Worm (Caenorhabditis elegans): ENCODE results near the gene pmt-2.
A peak's percentile ranks its signal among the peaks of the same experiment; 100 is the strongest.

Gene pmt-2

ce11 chrV:4649649-4650384 lies 21.4 kb downstream of the pmt-2 start:
- no peak for TF ChIP-seq C34F6.9 (tag; optimal IDR thresholded peaks at IDR 0.05)

- no peak for TF ChIP-seq nhr-6 (tag; optimal IDR thresholded peaks at IDR 0.05)
- peak; percentile 44 for TF ChIP-seq nhr-25 (tag; optimal IDR thresholded peaks at IDR 0.05)
- TF ChIP-seq mdl-1 (tag; optimal IDR thresholded peaks at IDR 0.05) = no peak
- peak; percentile 18 for TF ChIP-seq gmeb-1 (tag; optimal IDR thresholded peaks at IDR 0.05)
- peak; percentile 77 for TF ChIP-seq blmp-1 (tag; optimal IDR thresholded peaks at IDR 0.05; ENCODE audit: insufficient read depth)
- no peak for TF ChIP-seq nhr-10 (tag; optimal IDR thresholded peaks at IDR 0.05)
- no peak for TF ChIP-seq ama-1 (optimal IDR thresholded peaks at IDR 0.05)
- TF ChIP-seq ztf-1 (GFP tag; conservative IDR thresholded peaks at IDR 0.05) = no peak
- TF ChIP-seq fos-1 (tag; optimal IDR thresholded peaks at IDR 0.05) = peak; percentile 23
- peak; percentile 23 for TF ChIP-seq nhr-21 (tag; optimal IDR thresholded peaks at IDR 0.05)
- no peak for TF ChIP-seq ztf-11 (tag; optimal IDR thresholded peaks at IDR 0.05)
- peak; percentile 7 for TF ChIP-seq peb-1 (tag; optimal IDR thresholded peaks at IDR 0.05)
Measured at ce11 chrV:4651480-4651879, 23.1 kb downstream of the pmt-2 start.

- TF ChIP-seq R02D3.7 (tag; optimal IDR thresholded peaks at IDR 0.05) (no peak), ama-1 (optimal IDR thresholded peaks at IDR 0.05) (no peak), lin-13 (GFP tag; optimal IDR thresholded peaks at IDR 0.05) (no peak), Y55F3AM.14 (GFP tag; optimal IDR thresholded peaks at IDR 0.05) (peak; percentile 50)
Measured at ce11 chrV:4653093-4653492, 24.7 kb downstream of the pmt-2 start.

- no peak for TF ChIP-seq nhr-10 (tag; optimal IDR thresholded peaks at IDR 0.05)
- TF ChIP-seq Y55F3AM.14 (GFP tag; optimal IDR thresholded peaks at IDR 0.05) = no peak
- no peak for TF ChIP-seq lin-11 (tag; optimal IDR thresholded peaks at IDR 0.05)
- TF ChIP-seq C34F6.9 (tag; optimal IDR thresholded peaks at IDR 0.05) = no peak
- TF ChIP-seq dmd-4 (tag; optimal IDR thresholded peaks at IDR 0.05) = no peak
- TF ChIP-seq R02D3.7 (tag; optimal IDR thresholded peaks at IDR 0.05) = no peak
- no peak for TF ChIP-seq ceh-82 (tag; optimal IDR thresholded peaks at IDR 0.05)
- TF ChIP-seq ceh-16 (tag; optimal IDR thresholded peaks at IDR 0.05) = no peak
- TF ChIP-seq unc-62 (GFP tag; optimal IDR thresholded peaks at IDR 0.05) = no peak
- TF ChIP-seq elt-1 (tag; optimal IDR thresholded peaks at IDR 0.05) = no peak
- no peak for TF ChIP-seq nhr-11 (tag; optimal IDR thresholded peaks at IDR 0.05)
- TF ChIP-seq snpc-4 (tag; optimal IDR thresholded peaks at IDR 0.05) = no peak
- TF ChIP-seq sem-4 (tag; optimal IDR thresholded peaks at IDR 0.05) = no peak
- TF ChIP-seq mab-5 (tag; optimal IDR thresholded peaks at IDR 0.05) = no peak
- no peak for TF ChIP-seq nhr-21 (tag; optimal IDR thresholded peaks at IDR 0.05)
- TF ChIP-seq blmp-1 (tag; optimal IDR thresholded peaks at IDR 0.05; ENCODE audit: insufficient read depth) = no peak
- TF ChIP-seq sma-3 (GFP tag; optimal IDR thresholded peaks at IDR 0.05) = no peak
- no peak for TF ChIP-seq egl-27 (tag; optimal IDR thresholded peaks at IDR 0.05)
- no peak for TF ChIP-seq mdl-1 (tag; optimal IDR thresholded peaks at IDR 0.05)
Measured at ce11 chrV:4653871-4654605, 25.7 kb downstream of the pmt-2 start, which contains the start of the genes col-139 and F41F3.1. Gene col-139 (minus strand): TSS chrV:4653971. Gene F41F3.1 (plus strand): TSS chrV:4654555.

- TF ChIP-seq ztf-11 (tag; optimal IDR thresholded peaks at IDR 0.05) = no peak
- no peak for TF ChIP-seq sma-3 (GFP tag; optimal IDR thresholded peaks at IDR 0.05)
- no peak for TF ChIP-seq dmd-4 (tag; optimal IDR thresholded peaks at IDR 0.05)
- no peak for TF ChIP-seq peb-1 (tag; optimal IDR thresholded peaks at IDR 0.05)
Measured at ce11 chrV:4655175-4655574, 26.8 kb downstream of the pmt-2 start, which contains the start of gene F41F3.9. Gene F41F3.9 (plus strand): TSS chrV:4655475.

ce11 chrV:4662400-4662799 lies 34.0 kb downstream of the pmt-2 start, which contains the start of gene srx-74:
Gene srx-74 (minus strand): TSS chrV:4662500.
- TF ChIP-seq lsy-2 (tag; optimal IDR thresholded peaks at IDR 0.05) (no peak), nhr-11 (tag; optimal IDR thresholded peaks at IDR 0.05) (no peak), R02D3.7 (tag; optimal IDR thresholded peaks at IDR 0.05) (no peak), ztf-4 (tag; optimal IDR thresholded peaks at IDR 0.05) (no peak), lin-11 (tag; optimal IDR thresholded peaks at IDR 0.05) (no peak), lin-13 (GFP tag; optimal IDR thresholded peaks at IDR 0.05) (no peak), gmeb-1 (tag; optimal IDR thresholded peaks at IDR 0.05) (no peak), ama-1 (optimal IDR thresholded peaks at IDR 0.05) (no peak)

Measured in whole organism, L2 larva.